Worm (Caenorhabditis elegans) whole organism, dauer: ENCODE results near the gene sri-20.
"Not testable (repeated sequence)": the region's sequence is repeated elsewhere in the genome, so short reads cannot be mapped to it uniquely, and the experiment has no call there.

ENCODE experiments used
- unc-62 ChIP-seq: sonication (generic microtip); optimal IDR thresholded peaks from 2 replicates; lab custom pipeline; 2017; ENCODE audit warnings: missing biosample characterization, missing genetic modification reagents, missing genetic modification characterization

sri-20 gene

ce11 chrV:10368256-10368655 lies at the start of gene sri-20:
sri-20 (plus strand) TSS chrV:10368556.
- no peak for TF ChIP-seq unc-62

ce11 chrV:10319434-10319833 lies 48.9 kb upstream of the sri-20 start, which contains the start of gene B0024.11:
B0024.11 (minus strand) TSS chrV:10319534.
- no peak for TF ChIP-seq unc-62

DNA sequence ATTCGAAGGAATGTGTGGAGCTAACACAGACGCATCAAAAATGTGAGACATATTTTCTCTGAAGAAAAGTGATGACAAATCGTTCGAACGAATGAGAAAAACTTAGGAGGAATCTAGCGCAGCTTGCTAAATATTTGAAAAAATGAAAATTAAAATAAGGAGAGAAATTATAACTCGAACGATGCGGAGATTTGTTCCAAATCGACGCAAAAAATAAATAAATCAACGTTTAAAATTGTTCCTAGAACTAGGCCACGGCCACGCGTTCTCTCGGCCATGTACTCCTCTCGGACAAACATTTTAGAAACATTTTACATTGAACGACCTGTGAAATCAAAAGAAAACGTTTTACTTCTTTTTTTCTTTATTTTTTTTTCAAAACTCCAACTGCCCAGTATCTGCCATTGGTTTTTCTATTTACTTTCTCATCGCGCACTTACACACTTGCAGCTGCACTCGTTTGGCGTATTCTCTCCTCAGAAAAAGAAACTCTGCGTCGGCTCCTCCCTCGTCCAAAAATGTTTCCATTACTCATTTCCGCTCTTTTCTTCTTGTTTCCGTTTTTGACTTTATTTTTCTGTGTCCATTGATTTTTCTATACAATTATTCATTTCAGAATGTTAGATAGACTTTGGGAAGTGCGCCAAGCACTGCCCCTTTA lies 48.1 kb upstream of the sri-20 start, which contains the start of the genes gna-1 and B0024.13:
Gene gna-1 (minus strand): TSS at position 51 of the 661 bp plus-strand sequence.
Gene B0024.13 (plus strand): TSS at position 611 of the 661 bp plus-strand sequence.
- TF ChIP-seq unc-62: no peak

- TF ChIP-seq unc-62: no peak
Observed at ce11 chrV:10323537-10323936, 44.8 kb upstream of the sri-20 start.

ce11 chrV:10328080-10328479 lies 40.3 kb upstream of the sri-20 start:
- no peak for TF ChIP-seq unc-62

ce11 chrV:10332012-10332411 lies 36.3 kb upstream of the sri-20 start, which contains the start of gene crm-1:
crm-1 (minus strand) TSS chrV:10332112.
- no peak for TF ChIP-seq unc-62

- no peak for TF ChIP-seq unc-62
Observed at ce11 chrV:10333843-10334242, 34.5 kb upstream of the sri-20 start.

ce11 chrV:10338305-10338992 lies 29.9 kb upstream of the sri-20 start, which contains the start of gene arx-2:
arx-2 (minus strand) TSS chrV:10338355.
- no peak for TF ChIP-seq unc-62

ce11 chrV:10339200-10339599 lies 29.2 kb upstream of the sri-20 start, which contains the start of gene K07C5.2:
K07C5.2 (plus strand) TSS chrV:10339500.
- TF ChIP-seq unc-62: no peak

- TF ChIP-seq unc-62: not testable (repeated sequence)
Observed at ce11 chrV:10341905-10342328, 26.4 kb upstream of the sri-20 start, which contains the start of gene K07C5.13. K07C5.13 (plus strand) TSS chrV:10342055.

DNA sequence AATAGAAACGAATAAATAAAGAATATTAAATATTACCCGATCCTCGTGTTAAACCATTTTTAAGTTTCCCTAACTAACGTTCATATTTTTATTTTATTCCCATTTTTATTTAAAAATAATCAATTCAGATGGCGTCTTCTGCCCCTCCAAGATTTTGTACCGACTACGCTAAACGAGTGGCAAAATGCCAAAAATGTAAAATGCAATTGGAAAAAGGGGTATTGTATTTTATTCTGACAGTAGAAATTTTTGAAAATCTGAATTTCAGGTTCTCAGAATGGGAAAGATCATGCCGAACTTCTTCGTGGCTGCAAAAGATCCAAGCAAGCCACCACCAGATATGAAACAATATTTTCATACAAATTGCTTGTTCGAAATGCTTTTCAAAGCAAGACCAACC lies 25.5 kb upstream of the sri-20 start, which contains the start of gene K07C5.3:
Gene K07C5.3 (plus strand): TSS at position 129 of the 400 bp plus-strand sequence.
- TF ChIP-seq unc-62: no peak

DNA sequence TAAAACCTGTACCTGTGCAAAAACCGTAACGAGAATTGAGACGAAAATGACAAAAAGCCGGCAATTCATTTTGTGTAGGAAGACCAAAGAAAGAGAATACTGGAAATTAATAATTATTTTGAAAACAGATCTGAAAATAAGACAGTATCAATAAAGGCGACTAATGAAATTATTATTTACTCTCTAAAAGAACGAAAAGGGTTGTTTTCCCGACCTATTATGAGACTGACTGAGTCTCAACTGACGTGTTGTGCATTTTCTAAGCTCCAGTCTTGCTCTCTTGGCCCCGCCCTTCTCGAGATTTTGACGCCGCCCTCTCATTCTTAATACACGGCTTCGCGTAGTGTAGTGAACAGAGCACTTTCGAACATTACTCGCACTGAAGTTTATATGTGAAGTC lies 18.3 kb upstream of the sri-20 start, which contains the start of gene K07C5.9:
Gene K07C5.9 (minus strand): TSS at position 101 of the 400 bp plus-strand sequence.
- no peak for TF ChIP-seq unc-62

DNA sequence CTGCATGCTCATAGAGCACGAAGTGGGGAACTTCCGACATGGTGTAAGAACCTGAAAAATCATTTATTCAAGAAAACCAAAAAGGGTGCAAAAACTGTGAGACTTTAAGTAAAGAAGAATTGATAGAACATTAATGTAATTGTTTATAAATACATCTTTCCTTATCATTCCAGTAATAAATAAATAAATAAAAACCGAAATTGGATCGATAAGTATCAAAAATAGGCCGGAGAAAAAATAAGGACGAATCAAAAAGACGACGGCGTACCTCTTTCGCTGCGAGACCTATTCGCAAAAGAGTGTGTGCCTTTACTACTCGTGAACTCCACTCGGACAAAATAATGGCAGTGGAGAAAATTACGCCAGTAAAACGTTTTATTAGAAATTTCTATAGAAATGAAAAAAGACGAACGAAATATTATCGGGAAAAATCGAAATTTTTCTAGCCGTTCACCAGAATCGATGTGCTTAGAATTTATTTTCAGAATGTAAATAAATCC lies 15.4 kb upstream of the sri-20 start, which contains the start of gene nol-56:
Gene nol-56 (minus strand): TSS at position 51 of the 500 bp plus-strand sequence.
- no peak for TF ChIP-seq unc-62

- TF ChIP-seq unc-62: no peak
Observed at ce11 chrV:10355773-10356335, 12.5 kb upstream of the sri-20 start, which contains the start of gene sluh-7. sluh-7 (minus strand) TSS chrV:10355823.

- no peak for TF ChIP-seq unc-62
Observed at ce11 chrV:10357467-10357953, 10.8 kb upstream of the sri-20 start, which contains the start of gene ceeh-2. ceeh-2 (minus strand) TSS chrV:10357903.

ce11 chrV:10358238-10358637 lies 10.1 kb upstream of the sri-20 start, which contains the start of gene ttll-15:
ttll-15 (plus strand) TSS chrV:10358538.
- TF ChIP-seq unc-62: no peak
